Fruit fly (Drosophila melanogaster) whole organism, wandering third instar larva: ENCODE measurements around the gene CG6000.
A peak's percentile ranks its signal among the peaks of the same experiment; 100 is the strongest.

Experiments
- CG9705 ChIP-seq: fragments of 200-800 bp; sonication (Bioruptor generic); optimal IDR thresholded peaks from 2 replicates; lab custom pipeline; 2018; ENCODE audit warnings: missing biosample characterization, mild to moderate bottlenecking, missing genetic modification characterization
- CrebA ChIP-seq: fragments of 200-800 bp; sonication (Bioruptor generic); optimal IDR thresholded peaks from 2 replicates; lab custom pipeline; 2016; ENCODE audit warnings: missing biosample characterization, mild to moderate bottlenecking, missing genetic modification characterization, borderline replicate concordance
- Jra ChIP-seq: sonication (Bioruptor generic); optimal IDR thresholded peaks from 2 replicates; lab custom pipeline; 2016; ENCODE audit warnings: missing biosample characterization, missing genetic modification characterization
- N ChIP-seq: fragments of >200 bp; optimal IDR thresholded peaks from 2 replicates; lab custom pipeline; 2018; ENCODE audit warnings: missing biosample characterization, missing external identifiers, missing genetic modification characterization
- br ChIP-seq: fragments of 200-800 bp; sonication (Bioruptor generic); optimal IDR thresholded peaks from 2 replicates; lab custom pipeline; 2016; ENCODE audit warnings: missing biosample characterization, missing genetic modification characterization
- brk ChIP-seq: fragments of 200-800 bp; sonication (Bioruptor generic); optimal IDR thresholded peaks from 2 replicates; lab custom pipeline; 2016; ENCODE audit warnings: missing biosample characterization, mild to moderate bottlenecking, missing genetic modification characterization
- dsf ChIP-seq: sonication (Bioruptor generic); optimal IDR thresholded peaks from 2 replicates; lab custom pipeline; 2016; ENCODE audit warnings: missing biosample characterization, missing genetic modification characterization, borderline replicate concordance
- fru ChIP-seq: fragments of 200-800 bp; sonication (Bioruptor generic); optimal IDR thresholded peaks from 3 replicates; lab custom pipeline; 2016; ENCODE audit warnings: missing biosample characterization, mild to moderate bottlenecking, missing genetic modification characterization
- h ChIP-seq: fragments of 200-800 bp; sonication (Bioruptor generic); optimal IDR thresholded peaks from 3 replicates; lab custom pipeline; 2016; ENCODE audit warnings: missing biosample characterization, mild to moderate bottlenecking, missing genetic modification characterization
- lola ChIP-seq: fragments of >200 bp; optimal IDR thresholded peaks from 2 replicates; lab custom pipeline; 2017; ENCODE audit warnings: missing biosample characterization, missing genetic modification characterization
- pan ChIP-seq: fragments of >200 bp; optimal IDR thresholded peaks from 2 replicates; lab custom pipeline; 2017
- psq ChIP-seq: fragments of 200-800 bp; sonication (Bioruptor generic); optimal IDR thresholded peaks from 3 replicates; lab custom pipeline; 2017; ENCODE audit warnings: missing biosample characterization, mild to moderate bottlenecking, missing genetic modification characterization, moderate library complexity
- rgr ChIP-seq: fragments of 200-800 bp; sonication (Bioruptor generic); optimal IDR thresholded peaks from 3 replicates; lab custom pipeline; 2016; ENCODE audit warnings: missing biosample characterization, mild to moderate bottlenecking, missing genetic modification characterization
- usp ChIP-seq: fragments of >200 bp; optimal IDR thresholded peaks from 2 replicates; lab custom pipeline; 2017; ENCODE audit warnings: missing biosample characterization, missing genetic modification characterization

DNA sequence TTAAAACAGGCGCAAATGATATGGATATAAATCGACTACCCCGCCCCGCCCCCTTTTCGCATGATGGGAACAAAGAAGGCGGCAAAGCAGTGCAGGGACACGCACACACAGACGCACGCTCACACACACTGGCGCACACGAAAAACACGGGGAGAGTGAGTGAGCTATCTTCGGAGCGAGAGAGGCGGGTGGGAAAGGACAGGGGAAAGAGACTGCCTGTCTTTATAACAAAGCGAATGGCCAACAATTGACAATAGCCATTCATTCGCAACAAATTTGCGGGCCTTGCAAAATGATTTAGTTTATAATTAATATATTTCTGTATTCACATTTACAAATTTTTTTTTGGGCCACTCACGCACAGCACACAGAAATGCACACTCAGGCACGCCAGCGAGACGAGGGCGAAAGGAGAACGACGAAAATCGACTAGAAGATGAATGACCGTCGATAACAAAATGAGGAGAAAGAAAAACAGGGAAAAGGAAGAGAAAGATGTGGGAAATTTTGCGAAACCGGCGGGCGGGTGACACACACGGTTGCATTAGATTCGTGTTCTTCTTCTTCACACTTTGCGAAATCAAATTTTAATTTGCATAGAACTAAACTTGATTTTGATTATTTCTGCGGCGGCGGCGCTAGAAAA is 7.5 kb upstream of the CG6000 start:
- TF ChIP-seq dsf (GFP tag; lab: Kevin White, UChicago), result no peak
- TF ChIP-seq brk (GFP tag; lab: Kevin White, UChicago), result no peak
- TF ChIP-seq lola, result no peak
- no peak for TF ChIP-seq usp (GFP tag; lab: Kevin White, UChicago)
- peak; percentile 97 for TF ChIP-seq psq
- no peak for TF ChIP-seq Jra
- TF ChIP-seq rgr (GFP tag; lab: Kevin White, UChicago), result no peak
- TF ChIP-seq CG9705, result no peak
- peak; percentile 0 for TF ChIP-seq br (GFP tag; lab: Kevin White, UChicago)
- peak; percentile 50 for TF ChIP-seq h (GFP tag; lab: Kevin White, UChicago)
- no peak for TF ChIP-seq pan (lab: Kevin White, UChicago)
- TF ChIP-seq N, result peak; percentile 73
- TF ChIP-seq CrebA (GFP tag; lab: Kevin White, UChicago), result no peak
- peak; percentile 17 for TF ChIP-seq fru
